Fruit fly (Drosophila melanogaster) whole organism, wandering third instar larva: ENCODE data around the gene Jhbp5.

ENCODE experiments used
- Abd-B ChIP-seq: fragments of >200 bp; optimal IDR thresholded peaks from 2 replicates; lab custom pipeline; 2017; ENCODE audit warnings: missing biosample characterization, missing genetic modification characterization
- CG32264 ChIP-seq: fragments of 200-800 bp; sonication (Bioruptor generic); optimal IDR thresholded peaks from 2 replicates; lab custom pipeline; 2016; ENCODE audit warnings: missing biosample characterization, missing genetic modification characterization
- CrebA ChIP-seq: fragments of 200-800 bp; sonication (Bioruptor generic); optimal IDR thresholded peaks from 2 replicates; lab custom pipeline; 2016; ENCODE audit warnings: missing biosample characterization, mild to moderate bottlenecking, missing genetic modification characterization, borderline replicate concordance
- Dfd ChIP-seq: fragments of >200 bp; optimal IDR thresholded peaks from 2 replicates; lab custom pipeline; 2017; ENCODE audit warnings: missing biosample characterization, missing genetic modification characterization
- Dif ChIP-seq: fragments of 200-275, 200-300 bp; sonication (Bioruptor generic); optimal IDR thresholded peaks from 2 replicates; lab custom pipeline; 2018; ENCODE audit warnings: missing biosample characterization, missing genetic modification characterization; ENCODE audit not compliant: partially characterized antibody
- GATAd ChIP-seq: sonication (Bioruptor generic); optimal IDR thresholded peaks from 2 replicates; lab custom pipeline; 2016; ENCODE audit warnings: missing biosample characterization, missing genetic modification characterization
- HLH106 ChIP-seq: fragments of 200-800 bp; optimal IDR thresholded peaks from 3 replicates; lab custom pipeline; 2019; ENCODE audit warnings: missing biosample characterization, mild to moderate bottlenecking, missing genetic modification characterization, moderate library complexity
- Hnf4 ChIP-seq: fragments of 200-800 bp; sonication (Bioruptor generic); optimal IDR thresholded peaks from 2 replicates; lab custom pipeline; 2016; ENCODE audit warnings: missing biosample characterization, mild to moderate bottlenecking, missing genetic modification characterization
- Hr78 ChIP-seq: fragments of >200 bp; optimal IDR thresholded peaks from 2 replicates; lab custom pipeline; 2017; ENCODE audit warnings: missing biosample characterization, missing genetic modification characterization
- Hr83 ChIP-seq: fragments of 200-300 bp; sonication (Bioruptor generic); optimal IDR thresholded peaks from 2 replicates; lab custom pipeline; 2016; ENCODE audit warnings: missing biosample characterization, mild to moderate bottlenecking, missing genetic modification characterization, moderate library complexity; ENCODE audit not compliant: poor library complexity, severe bottlenecking
- Mio ChIP-seq: sonication (Bioruptor generic); optimal IDR thresholded peaks from 2 replicates; lab custom pipeline; 2016; ENCODE audit warnings: missing biosample characterization, missing genetic modification characterization
- Myc ChIP-seq: fragments of >200 bp; optimal IDR thresholded peaks from 2 replicates; lab custom pipeline; 2017
- N ChIP-seq: fragments of >200 bp; optimal IDR thresholded peaks from 2 replicates; lab custom pipeline; 2018; ENCODE audit warnings: missing biosample characterization, missing external identifiers, missing genetic modification characterization
- OdsH ChIP-seq: fragments of 200-800 bp; sonication (Bioruptor generic); optimal IDR thresholded peaks from 2 replicates; lab custom pipeline; 2016; ENCODE audit warnings: missing biosample characterization, mild to moderate bottlenecking, missing genetic modification characterization
- Rel ChIP-seq, 2 experiments: fragments of 200-800 bp; sonication (Bioruptor generic) in 1 of 2; optimal IDR thresholded peaks; 2 replicates in 1 of 2; 3 replicates in 1 of 2; lab custom pipeline; 2016 to 2019; ENCODE audit warnings: mild to moderate bottlenecking in 2 of 2, missing biosample characterization in 2 of 2, missing genetic modification characterization in 2 of 2, moderate library complexity in 1 of 2
- Sp1 ChIP-seq: fragments of 200-800 bp; sonication (Bioruptor generic); optimal IDR thresholded peaks from 3 replicates; lab custom pipeline; 2019; ENCODE audit warnings: missing biosample characterization, mild to moderate bottlenecking, missing genetic modification characterization, moderate library complexity
- Vsx2 ChIP-seq: fragments of 200-300, 225-300 bp; sonication (Bioruptor generic); optimal IDR thresholded peaks from 2 replicates; lab custom pipeline; 2018; ENCODE audit warnings: missing biosample characterization, missing genetic modification characterization; ENCODE audit not compliant: partially characterized antibody
- br ChIP-seq: fragments of 200-800 bp; sonication (Bioruptor generic); optimal IDR thresholded peaks from 2 replicates; lab custom pipeline; 2016; ENCODE audit warnings: missing biosample characterization, missing genetic modification characterization
- dl ChIP-seq, 2 experiments: fragments of 175-275, 200-275 bp in 1 of 2; fragments of 200-275 bp in 1 of 2; sonication (Bioruptor generic); optimal IDR thresholded peaks; lab custom pipeline; 2018; ENCODE audit warnings: mild to moderate bottlenecking in 2 of 2, missing biosample characterization in 2 of 2, missing genetic modification characterization in 2 of 2, moderate library complexity in 2 of 2; ENCODE audit not compliant: partially characterized antibody in 2 of 2, insufficient read depth in 1 of 2
- dmrt93B ChIP-seq: fragments of 200-800 bp; sonication (Bioruptor generic); optimal IDR thresholded peaks from 2 replicates; lab custom pipeline; 2018; ENCODE audit warnings: missing biosample characterization, mild to moderate bottlenecking, missing genetic modification characterization
- dsf ChIP-seq: sonication (Bioruptor generic); optimal IDR thresholded peaks from 2 replicates; lab custom pipeline; 2016; ENCODE audit warnings: missing biosample characterization, missing genetic modification characterization, borderline replicate concordance
- ey ChIP-seq: fragments of 200-800 bp; sonication (Bioruptor generic); optimal IDR thresholded peaks from 2 replicates; lab custom pipeline; 2016; ENCODE audit warnings: missing biosample characterization, missing genetic modification characterization
- foxo ChIP-seq, 2 experiments: fragments of 200-800 bp; sonication (Bioruptor generic); optimal IDR thresholded peaks; 2 replicates in 1 of 2; 3 replicates in 1 of 2; lab custom pipeline; 2016 to 2017; ENCODE audit warnings: missing biosample characterization in 2 of 2, missing genetic modification characterization in 2 of 2
- fru ChIP-seq: fragments of 200-800 bp; sonication (Bioruptor generic); optimal IDR thresholded peaks from 3 replicates; lab custom pipeline; 2016; ENCODE audit warnings: missing biosample characterization, mild to moderate bottlenecking, missing genetic modification characterization
- h ChIP-seq: fragments of 200-800 bp; sonication (Bioruptor generic); optimal IDR thresholded peaks from 3 replicates; lab custom pipeline; 2016; ENCODE audit warnings: missing biosample characterization, mild to moderate bottlenecking, missing genetic modification characterization
- jim ChIP-seq: fragments of 175-275, 200-325 bp; sonication (Bioruptor generic); optimal IDR thresholded peaks from 2 replicates; lab custom pipeline; 2016; ENCODE audit warnings: missing biosample characterization, mild to moderate bottlenecking, missing genetic modification characterization
- lola ChIP-seq: fragments of >200 bp; optimal IDR thresholded peaks from 2 replicates; lab custom pipeline; 2017; ENCODE audit warnings: missing biosample characterization, missing genetic modification characterization
- pan ChIP-seq: fragments of >200 bp; optimal IDR thresholded peaks from 2 replicates; lab custom pipeline; 2017
- psq ChIP-seq: fragments of 200-800 bp; sonication (Bioruptor generic); optimal IDR thresholded peaks from 3 replicates; lab custom pipeline; 2017; ENCODE audit warnings: missing biosample characterization, mild to moderate bottlenecking, missing genetic modification characterization, moderate library complexity
- rgr ChIP-seq: fragments of 200-800 bp; sonication (Bioruptor generic); optimal IDR thresholded peaks from 3 replicates; lab custom pipeline; 2016; ENCODE audit warnings: missing biosample characterization, mild to moderate bottlenecking, missing genetic modification characterization
- sage ChIP-seq: fragments of 200-800 bp; sonication (Bioruptor generic); optimal IDR thresholded peaks from 2 replicates; lab custom pipeline; 2016; ENCODE audit warnings: missing biosample characterization, mild to moderate bottlenecking, missing genetic modification characterization
- sv ChIP-seq: fragments of 200-800 bp; sonication (Bioruptor generic); optimal IDR thresholded peaks from 3 replicates; lab custom pipeline; 2016; ENCODE audit warnings: missing biosample characterization, missing genetic modification characterization
- tai ChIP-seq: sonication (Bioruptor generic); optimal IDR thresholded peaks from 2 replicates; lab custom pipeline; 2016; ENCODE audit warnings: missing biosample characterization, missing genetic modification characterization
- usp ChIP-seq: fragments of >200 bp; optimal IDR thresholded peaks from 2 replicates; lab custom pipeline; 2017; ENCODE audit warnings: missing biosample characterization, missing genetic modification characterization
- woc ChIP-seq: sonication (Bioruptor generic); optimal IDR thresholded peaks from 2 replicates; lab custom pipeline; 2016; ENCODE audit warnings: missing biosample characterization, mild to moderate bottlenecking, missing genetic modification characterization

The Jhbp5 gene

DNA sequence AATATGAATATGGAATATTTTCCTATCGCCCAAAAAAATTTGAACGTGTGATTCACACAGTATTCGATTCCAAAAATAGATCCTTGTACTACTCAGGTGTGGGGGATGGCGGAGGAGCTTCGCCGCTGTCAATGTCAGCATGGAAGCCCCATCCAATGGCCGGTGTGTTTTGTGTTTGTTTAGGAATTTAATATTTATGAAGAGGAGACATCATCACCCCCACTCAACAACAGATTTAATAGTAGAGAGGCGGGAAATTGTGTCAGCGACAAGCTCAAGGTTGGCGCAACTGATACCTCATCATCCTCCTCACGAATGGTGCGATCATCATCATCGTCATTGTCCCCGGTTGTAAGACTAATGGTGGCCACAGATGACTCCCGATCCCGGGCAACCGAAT is 28.2 kb upstream of the Jhbp5 start:
- no peak for TF ChIP-seq Hr83 (GFP tag; lab: Kevin White, UChicago)
- TF ChIP-seq dsf (GFP tag; lab: Kevin White, UChicago): no peak
- TF ChIP-seq foxo (GFP tag; optimal IDR thresholded peaks at IDR 0.05; lab: Kevin White, UChicago): no peak
- TF ChIP-seq Sp1 (GFP tag; lab: Kevin White, UChicago): no peak
- TF ChIP-seq HLH106: no peak
- TF ChIP-seq usp (GFP tag; lab: Kevin White, UChicago): no peak
- TF ChIP-seq pan (lab: Kevin White, UChicago): no peak
- no peak for TF ChIP-seq dl (GFP tag; optimal IDR thresholded peaks at IDR 0.05; lab: Kevin White, UChicago; ENCODE audit: insufficient read depth in 1 of 2, partially characterized antibody in 2 of 2)
- TF ChIP-seq rgr: no peak
- TF ChIP-seq fru: no peak
- no peak for TF ChIP-seq sage (GFP tag; lab: Kevin White, UChicago)
- no peak for TF ChIP-seq OdsH (GFP tag; lab: Kevin White, UChicago)
- TF ChIP-seq CG32264 (GFP tag; lab: Kevin White, UChicago): no peak
- no peak for TF ChIP-seq Abd-B (GFP tag; lab: Kevin White, UChicago)
- TF ChIP-seq GATAd (GFP tag; lab: Kevin White, UChicago): no peak
- TF ChIP-seq Rel (GFP tag; optimal IDR thresholded peaks at IDR 0.05; lab: Kevin White, UChicago): no peak
- TF ChIP-seq Rel (tag; optimal IDR thresholded peaks at IDR 0.05; lab: Kevin White, UChicago): no peak
- no peak for TF ChIP-seq Myc (lab: Kevin White, UChicago)
- TF ChIP-seq Vsx2 (GFP tag; lab: Kevin White, UChicago): no peak
- TF ChIP-seq, all 38 proteins: peak for 0

DNA sequence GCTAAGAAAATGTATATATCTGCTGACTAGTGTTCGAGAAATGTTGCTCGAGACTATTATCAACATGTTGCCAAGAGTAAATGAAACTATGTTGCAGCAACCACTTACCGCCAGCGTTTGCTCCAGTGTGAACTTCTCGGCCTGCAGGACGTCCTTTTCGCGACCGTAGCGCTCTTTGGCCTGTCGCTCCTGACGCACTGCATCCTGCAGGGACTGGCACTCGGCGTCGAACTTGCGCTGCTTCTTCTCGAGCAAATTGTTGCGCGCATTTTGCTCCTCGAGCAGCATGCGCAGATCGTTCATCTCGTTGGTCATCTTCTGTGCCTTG is 26.6 kb upstream of the Jhbp5 start:
- TF ChIP-seq woc (GFP tag; lab: Kevin White, UChicago): peak; percentile 45
- no peak for TF ChIP-seq HLH106
- TF ChIP-seq, all 38 proteins: peak for 1

DNA sequence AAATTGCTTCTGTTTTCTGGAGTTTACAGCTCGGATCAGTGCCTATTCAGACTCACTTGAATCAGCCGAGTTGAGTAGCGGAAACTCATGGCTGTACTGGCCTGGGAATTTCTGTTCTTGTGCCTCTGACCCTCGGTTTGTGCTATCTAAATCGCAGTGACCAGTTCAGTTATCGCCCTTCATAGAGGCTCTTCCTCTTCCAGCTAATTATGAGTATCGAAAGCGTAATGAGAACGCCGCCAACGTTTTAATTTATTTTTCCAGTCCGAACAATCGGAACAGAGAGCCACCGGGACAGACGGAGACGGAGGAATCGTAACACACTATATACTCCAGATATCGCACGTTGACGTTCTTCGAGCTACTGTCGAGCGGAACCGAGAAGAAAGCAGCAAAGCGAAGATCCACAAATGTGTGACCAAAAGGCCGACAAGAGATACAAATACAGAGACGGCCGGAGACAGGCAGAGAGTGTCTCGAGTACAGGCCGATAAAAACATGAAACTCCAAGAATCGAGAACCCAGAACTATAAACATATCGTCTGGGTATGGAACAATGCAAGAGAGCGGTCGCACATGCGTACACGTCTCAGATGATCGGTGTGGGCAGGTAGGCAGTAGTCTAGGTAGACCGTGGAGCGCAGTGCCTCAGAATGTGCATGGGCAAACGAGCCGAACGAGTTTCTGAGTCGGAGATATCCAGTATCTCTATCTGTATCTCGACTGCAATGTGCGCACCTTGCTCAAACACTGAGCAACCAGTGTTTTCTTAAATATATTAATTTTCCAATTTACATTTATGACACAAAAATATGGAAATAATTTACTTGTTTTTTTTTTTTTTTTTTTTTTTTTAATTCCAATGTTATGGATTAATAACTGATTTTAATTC is 26.0 kb upstream of the Jhbp5 start:
- TF ChIP-seq psq (GFP tag; lab: Kevin White, UChicago) (peak; percentile 80), foxo (GFP tag; optimal IDR thresholded peaks at IDR 0.05; lab: Kevin White, UChicago) (peak in 1 of 2 experiments; percentile 87), CrebA (GFP tag; lab: Kevin White, UChicago) (peak; percentile 56), sv (GFP tag; lab: Kevin White, UChicago) (peak; percentile 54), Hr83 (GFP tag; lab: Kevin White, UChicago) (peak; percentile 29), Abd-B (GFP tag; lab: Kevin White, UChicago) (no peak), Dfd (GFP tag; lab: Kevin White, UChicago) (no peak), rgr (peak; percentile 87), dmrt93B (GFP tag; lab: Kevin White, UChicago) (no peak), HLH106 (peak; percentile 57), Hr78 (GFP tag; lab: Kevin White, UChicago) (no peak), sage (GFP tag; lab: Kevin White, UChicago) (peak; percentile 39), usp (GFP tag; lab: Kevin White, UChicago) (no peak), h (peak; percentile 90), Rel (GFP tag; optimal IDR thresholded peaks at IDR 0.05; lab: Kevin White, UChicago) (no peak), Rel (tag; optimal IDR thresholded peaks at IDR 0.05; lab: Kevin White, UChicago) (no peak), Dif (GFP tag; lab: Kevin White, UChicago) (peak; percentile 25), br (GFP tag; lab: Kevin White, UChicago) (peak; percentile 79), OdsH (GFP tag; lab: Kevin White, UChicago) (peak; percentile 90), woc (GFP tag; lab: Kevin White, UChicago) (peak; percentile 77), N (GFP tag; lab: Kevin White, UChicago) (no peak), ey (GFP tag; lab: Kevin White, UChicago) (peak; percentile 80), fru (peak; percentile 87)

DNA sequence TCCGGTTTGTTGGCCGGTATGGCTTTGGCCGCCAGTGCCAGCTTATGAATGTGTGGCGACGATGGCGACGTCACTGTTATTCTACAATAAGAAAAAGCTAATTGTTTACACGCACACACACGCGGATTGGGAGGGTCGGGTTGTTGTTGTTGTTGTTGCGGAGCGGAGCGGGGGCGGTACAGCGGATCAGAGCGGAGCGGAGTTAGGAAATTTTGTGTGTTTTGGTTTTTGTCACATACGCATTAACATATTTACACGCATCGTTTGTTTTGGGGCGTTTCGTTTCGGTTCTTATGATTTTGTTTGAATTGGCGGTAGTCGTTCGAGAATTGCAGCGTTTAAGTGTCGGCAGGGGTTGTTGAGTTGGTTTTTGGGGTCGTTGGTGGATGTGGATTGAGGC is 23.3 kb upstream of the Jhbp5 start:
- TF ChIP-seq usp (GFP tag; lab: Kevin White, UChicago) (no peak), lola (GFP tag; lab: Kevin White, UChicago) (no peak), pan (lab: Kevin White, UChicago) (no peak), fru (no peak), tai (GFP tag; lab: Kevin White, UChicago) (no peak), Mio (GFP tag; lab: Kevin White, UChicago) (no peak), Myc (lab: Kevin White, UChicago) (no peak), br (GFP tag; lab: Kevin White, UChicago) (no peak), Vsx2 (GFP tag; lab: Kevin White, UChicago) (no peak), Hnf4 (GFP tag; lab: Kevin White, UChicago) (no peak), jim (no peak), Hr78 (GFP tag; lab: Kevin White, UChicago) (no peak), CG32264 (GFP tag; lab: Kevin White, UChicago) (no peak), sage (GFP tag; lab: Kevin White, UChicago) (no peak), dl (GFP tag; optimal IDR thresholded peaks at IDR 0.05; lab: Kevin White, UChicago; ENCODE audit: insufficient read depth in 1 of 2, partially characterized antibody in 2 of 2) (no peak), N (GFP tag; lab: Kevin White, UChicago) (no peak), HLH106 (no peak)
- TF ChIP-seq, all 38 proteins: peak for 0
